Worm (Caenorhabditis elegans) whole organism, midembryonic: ENCODE measurements around the gene R05G6.5.

ENCODE experiments used
- T22C8.4 ChIP-seq: fragments of 200-800 bp; sonication (Bioruptor generic); IDR thresholded peaks from 2 replicates; pipeline ENCODE4 v1.3.6; 2022; ENCODE audit warnings: missing genetic modification characterization, missing compliant biosample characterization
- cog-1 ChIP-seq: sonication (generic microtip); optimal IDR thresholded peaks from 2 replicates; lab custom pipeline; 2016; ENCODE audit warnings: missing genetic modification characterization, missing compliant biosample characterization
- flt-1 ChIP-seq: fragments of 200-800 bp; sonication (Bioruptor generic); IDR thresholded peaks from 2 replicates; pipeline ENCODE4 v1.3.6; 2022; ENCODE audit warnings: missing genetic modification characterization, missing compliant biosample characterization
- ref-1 ChIP-seq: fragments of 200-800 bp; sonication (Bioruptor generic); conservative IDR thresholded peaks from 2 replicates; pipeline ENCODE4 v1.3.6; 2022; ENCODE audit warnings: missing genetic modification reagents, missing genetic modification characterization, missing compliant biosample characterization
- tab-1 ChIP-seq: fragments of 200-800 bp; sonication (Bioruptor generic); IDR thresholded peaks from 2 replicates; pipeline ENCODE4 v1.3.6; 2022; ENCODE audit warnings: missing genetic modification characterization, missing compliant biosample characterization
- ztf-23 ChIP-seq: fragments of 200-800 bp; sonication (Bioruptor generic); IDR thresholded peaks from 2 replicates; pipeline ENCODE4 v1.3.6; 2022; ENCODE audit warnings: missing genetic modification reagents, missing genetic modification characterization, missing compliant biosample characterization
- ztf-29 ChIP-seq: fragments of 200-800 bp; sonication (Bioruptor generic); IDR thresholded peaks from 2 replicates; pipeline ENCODE4 v1.3.6; 2022; ENCODE audit warnings: missing genetic modification reagents, missing genetic modification characterization, missing compliant biosample characterization

DNA sequence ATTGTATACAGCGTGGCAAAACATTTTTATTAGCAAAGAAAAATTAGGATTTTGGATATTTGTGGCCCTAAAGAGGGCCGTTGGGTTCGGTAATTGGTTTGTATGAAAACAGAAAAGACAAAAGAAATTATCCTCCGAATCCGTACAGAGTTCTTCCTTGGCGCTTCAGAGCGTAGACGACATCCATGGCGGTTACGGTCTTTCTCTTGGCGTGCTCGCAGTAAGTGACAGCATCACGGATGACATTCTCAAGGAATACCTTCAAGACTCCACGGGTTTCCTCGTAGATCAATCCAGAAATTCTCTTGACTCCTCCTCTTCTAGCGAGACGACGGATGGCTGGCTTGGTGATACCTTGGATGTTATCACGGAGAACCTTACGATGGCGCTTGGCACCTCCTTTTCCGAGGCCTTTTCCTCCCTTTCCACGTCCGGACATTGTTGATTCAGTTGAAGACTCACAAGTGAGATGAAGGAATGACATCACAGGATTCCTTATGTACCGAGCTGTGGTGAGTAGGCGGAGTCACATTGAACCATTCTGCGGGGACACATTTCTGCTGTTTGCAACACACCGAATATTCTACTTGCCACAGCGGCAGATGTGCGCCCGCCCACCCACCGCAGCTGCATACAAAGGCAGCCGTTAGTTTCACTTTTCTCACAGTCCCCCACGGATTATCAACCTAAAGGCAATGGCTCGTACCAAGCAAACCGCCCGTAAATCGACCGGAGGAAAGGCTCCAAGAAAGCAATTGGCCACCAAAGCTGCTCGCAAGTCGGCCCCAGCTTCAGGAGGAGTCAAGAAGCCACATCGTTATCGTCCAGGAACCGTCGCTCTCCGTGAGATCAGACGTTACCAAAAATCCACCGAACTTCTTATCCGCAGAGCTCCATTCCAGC, 20.4 kb upstream of the R05G6.5 start, which contains the start of the genes his-60 and his-59:
- TF ChIP-seq ztf-29 = no peak; the same call in 1 of the 2 replicates
- peak; percentile 67; the same call in 1 of the 2 replicates for TF ChIP-seq ztf-23 (GFP tag; lab: Robert Waterston, UW)
- no peak for TF ChIP-seq ref-1 (GFP tag; lab: Robert Waterston, UW)
- peak; percentile 60 for TF ChIP-seq cog-1 (tag; lab: Kevin White, UChicago)
- TF ChIP-seq T22C8.4 = 0 out of 2 replicates have a peak, but pooled peaks have one; percentile 6
- TF ChIP-seq flt-1 (GFP tag; lab: Robert Waterston, UW) = peak; percentile 90
- no peak; the same call in 1 of the 2 replicates for TF ChIP-seq tab-1 (GFP tag; lab: Robert Waterston, UW)
